Fruit fly (Drosophila melanogaster) ovary, adult (tissue): ENCODE measurements around the gene ImpE3.
"Not testable (repeated sequence)": the region's sequence is repeated elsewhere in the genome, so short reads cannot be mapped to it uniquely, and the experiment has no call there.

Experiments used
- CG17801 ChIP-seq: fragments of 200-800 bp; optimal IDR thresholded peaks from 2 replicates; lab custom pipeline; 2019; ENCODE audit warnings: missing biosample characterization, mild to moderate bottlenecking, missing genetic modification characterization, moderate library complexity; ENCODE audit not compliant: partially characterized antibody

The ImpE3 gene

DNA sequence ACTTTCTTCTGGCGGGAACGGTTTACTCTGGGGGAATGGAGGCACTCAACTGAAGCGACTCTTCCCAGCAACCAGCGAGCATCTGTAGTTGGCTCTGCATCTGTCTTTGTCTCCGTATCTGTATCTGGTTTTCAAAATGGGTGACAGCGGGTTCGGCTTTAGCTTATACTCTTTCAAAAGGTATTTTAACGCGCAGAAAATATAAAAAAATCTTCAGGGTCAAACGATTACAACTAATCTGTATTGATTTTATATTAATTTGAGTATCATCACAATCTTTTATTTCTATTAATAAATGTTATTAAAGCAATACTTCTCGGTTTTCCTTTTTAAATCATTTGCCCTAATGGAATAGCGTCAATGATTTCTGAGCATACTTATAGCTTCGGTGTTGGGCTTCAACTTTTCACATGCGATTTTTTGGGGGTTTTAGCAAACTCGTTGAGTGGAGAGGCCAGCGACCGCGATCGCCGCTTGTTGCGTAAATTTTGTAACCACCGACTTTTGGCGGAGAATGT, at the start of gene ImpE3:
ImpE3 (minus strand) TSS at position 51 of the 518 bp plus-strand sequence.
- TF ChIP-seq CG17801 (GFP tag; lab: Kevin White, UChicago), result no peak

- no peak for TF ChIP-seq CG17801 (GFP tag; lab: Kevin White, UChicago)
These were observed 43.3 kb upstream of the ImpE3 start for dm6 chr3R:8072635-8073034.

- no peak for TF ChIP-seq CG17801 (GFP tag; lab: Kevin White, UChicago)
These were observed 29.6 kb upstream of the ImpE3 start, which contains the start of gene mAChR-B for dm6 chr3R:8058984-8059383. mAChR-B (plus strand) TSS chr3R:8059284.

DNA sequence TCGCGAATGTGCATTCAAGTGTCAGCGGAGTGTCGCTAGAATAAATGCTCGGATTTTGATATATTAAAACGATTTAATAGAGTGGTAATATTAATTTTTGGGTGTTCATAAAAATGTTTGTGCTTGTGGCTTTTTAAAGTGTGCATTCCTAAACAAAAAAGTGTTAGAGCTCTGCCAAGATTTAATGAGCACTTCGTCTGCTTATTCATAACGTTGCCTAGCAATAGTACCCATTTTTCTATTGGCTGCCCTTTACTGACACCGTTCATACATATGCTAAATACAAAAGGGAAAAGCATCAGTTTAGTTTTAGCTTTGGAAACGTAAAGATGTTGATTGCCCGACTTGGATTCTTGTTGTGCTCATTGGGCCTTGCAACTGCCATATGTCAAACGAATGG, 20.0 kb upstream of the ImpE3 start, which contains the start of gene CG43061:
CG43061 (plus strand) TSS at position 301 of the 400 bp plus-strand sequence.
- TF ChIP-seq CG17801 (GFP tag; lab: Kevin White, UChicago), result not testable (repeated sequence)

DNA sequence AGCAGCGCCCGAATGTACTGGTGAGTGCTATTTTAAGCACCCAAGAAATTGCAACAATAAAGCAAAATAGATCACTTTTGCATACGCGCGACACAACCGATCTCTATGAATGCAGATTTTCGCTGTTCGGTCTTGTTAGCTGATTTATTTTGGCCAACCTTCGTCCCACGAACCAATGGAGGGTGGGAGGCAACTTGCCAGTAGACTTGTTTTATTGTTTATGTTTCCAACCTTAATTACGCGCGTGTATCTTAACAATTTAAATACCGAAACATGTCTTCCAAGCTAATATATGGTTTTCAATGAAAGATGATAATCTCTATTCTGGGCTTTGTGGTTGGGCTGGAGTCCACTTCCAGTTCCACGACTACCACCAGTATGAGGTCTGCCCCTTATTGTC, 19.5 kb upstream of the ImpE3 start, which contains the start of gene CG43618:
CG43618 (plus strand) TSS at position 301 of the 400 bp plus-strand sequence.
- not testable (repeated sequence) for TF ChIP-seq CG17801 (GFP tag; lab: Kevin White, UChicago)

dm6 chr3R:8040843-8041242, 11.5 kb upstream of the ImpE3 start, which contains the start of gene CG43060:
CG43060 (plus strand) TSS chr3R:8041224.
- TF ChIP-seq CG17801 (GFP tag; lab: Kevin White, UChicago), result no peak

- no peak for TF ChIP-seq CG17801 (GFP tag; lab: Kevin White, UChicago)
These were observed 9.6 kb upstream of the ImpE3 start for dm6 chr3R:8038927-8039326.

DNA sequence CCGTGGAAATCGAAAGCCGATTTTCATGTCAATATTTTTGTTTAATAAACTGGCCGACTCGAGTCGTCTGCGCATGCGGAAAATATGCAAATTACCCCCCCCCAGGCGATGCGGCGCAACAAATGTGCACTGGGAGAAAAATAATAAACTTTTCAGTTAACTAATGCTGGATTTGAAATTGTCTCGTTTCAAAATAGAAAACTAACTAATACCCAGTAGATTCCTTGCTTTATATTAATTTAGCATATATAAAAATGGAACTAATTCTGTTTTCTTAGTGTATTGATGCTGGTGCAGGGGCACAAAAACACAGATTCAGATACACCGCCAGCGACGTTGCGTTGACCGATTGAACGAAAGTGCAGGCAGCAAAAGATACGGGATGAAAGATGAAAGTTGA, 8.6 kb upstream of the ImpE3 start:
- TF ChIP-seq CG17801 (GFP tag; lab: Kevin White, UChicago), result no peak

DNA sequence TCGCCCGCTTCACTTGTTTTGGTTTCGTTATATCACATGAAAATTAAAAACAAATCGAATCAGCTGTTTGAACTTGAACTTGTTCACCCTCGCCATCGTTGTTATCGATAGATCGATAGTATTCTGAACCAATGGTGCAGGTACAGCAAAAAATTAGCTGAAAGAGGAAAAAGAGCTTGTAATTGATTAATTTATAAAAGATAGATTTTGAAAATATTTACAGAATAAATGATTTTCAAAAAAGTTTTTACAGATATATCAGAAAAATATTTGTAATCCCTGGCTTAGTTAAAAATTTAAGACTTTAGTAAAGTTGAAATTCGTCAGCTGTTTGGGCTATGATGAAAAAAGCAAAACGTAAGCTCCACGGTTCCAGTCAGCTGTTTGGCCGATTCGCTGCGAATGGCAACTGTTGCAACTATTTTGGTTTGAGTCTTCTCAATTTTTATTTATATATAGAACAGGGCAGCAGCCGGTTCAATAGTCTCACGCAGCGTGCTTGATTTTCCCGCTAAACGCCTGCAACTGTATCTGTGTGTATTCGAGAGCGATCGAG, 3.7 kb upstream of the ImpE3 start, which contains the start of the genes CG11035 and unc-45:
CG11035 (minus strand) TSS at position 87 of the 556 bp plus-strand sequence.
unc-45 (plus strand) TSS at position 379 of the 556 bp plus-strand sequence.
- peak; percentile 32 for TF ChIP-seq CG17801 (GFP tag; lab: Kevin White, UChicago)

- peak; percentile 28 for TF ChIP-seq CG17801 (GFP tag; lab: Kevin White, UChicago)
These were observed 979 bp upstream of the ImpE3 start, which contains the start of the genes CG10903 and CG2747 for dm6 chr3R:8030151-8030899. CG10903 (plus strand) TSS chr3R:8030411. CG2747 (minus strand) TSS chr3R:8030790.

dm6 chr3R:8027203-8027688, 2.1 kb downstream of the ImpE3 start:
- peak; percentile 16 for TF ChIP-seq CG17801 (GFP tag; lab: Kevin White, UChicago)

- TF ChIP-seq CG17801 (GFP tag; lab: Kevin White, UChicago), result no peak
These were observed 2.8 kb downstream of the ImpE3 start for dm6 chr3R:8026515-8026914.

DNA sequence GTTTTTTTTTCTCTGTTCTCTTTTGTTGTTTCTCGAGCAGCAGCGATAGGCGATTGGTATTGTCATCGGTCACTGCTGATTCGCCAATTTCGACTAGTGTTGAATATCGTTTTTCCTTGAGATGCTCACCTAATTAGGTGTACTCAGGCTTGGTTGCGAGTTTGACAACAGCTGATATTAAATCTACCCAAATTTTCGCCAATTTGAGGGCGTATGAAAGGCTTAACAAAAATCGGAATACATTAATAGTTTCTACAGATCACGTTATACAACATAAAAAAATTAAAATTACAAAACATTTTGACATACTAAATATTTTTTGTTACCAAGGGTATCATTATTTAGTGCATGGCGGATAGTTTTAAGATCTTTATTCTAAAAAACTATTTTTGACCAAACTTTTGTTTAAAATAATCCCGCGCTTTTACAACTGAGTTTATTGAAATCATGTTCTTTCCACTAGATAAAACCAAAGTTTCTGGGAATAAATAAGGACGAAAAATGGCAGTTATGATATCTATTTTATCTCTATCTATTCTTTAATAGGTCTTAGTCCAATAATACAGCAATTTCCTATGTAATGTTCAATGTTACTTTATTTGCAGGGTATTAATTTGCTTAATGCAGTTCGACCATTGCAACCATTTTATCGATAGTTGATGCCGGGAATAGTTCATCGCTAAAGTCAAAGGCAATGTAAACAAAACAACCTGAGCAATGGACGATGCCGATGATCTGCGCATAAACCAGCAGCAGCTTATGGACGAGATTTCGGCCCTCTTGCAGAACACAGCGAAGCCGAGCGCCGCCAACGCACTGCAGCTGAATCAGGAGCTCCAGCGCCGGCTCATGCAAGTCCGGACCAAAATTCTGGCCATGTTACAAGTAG, 16.0 kb downstream of the ImpE3 start, which contains the start of the genes CG10435 and Pbp95:
CG10435 (minus strand) TSS at position 81 of the 889 bp plus-strand sequence.
Pbp95 (plus strand) TSS at position 671 of the 889 bp plus-strand sequence.
- TF ChIP-seq CG17801 (GFP tag; lab: Kevin White, UChicago), result peak; percentile 66

DNA sequence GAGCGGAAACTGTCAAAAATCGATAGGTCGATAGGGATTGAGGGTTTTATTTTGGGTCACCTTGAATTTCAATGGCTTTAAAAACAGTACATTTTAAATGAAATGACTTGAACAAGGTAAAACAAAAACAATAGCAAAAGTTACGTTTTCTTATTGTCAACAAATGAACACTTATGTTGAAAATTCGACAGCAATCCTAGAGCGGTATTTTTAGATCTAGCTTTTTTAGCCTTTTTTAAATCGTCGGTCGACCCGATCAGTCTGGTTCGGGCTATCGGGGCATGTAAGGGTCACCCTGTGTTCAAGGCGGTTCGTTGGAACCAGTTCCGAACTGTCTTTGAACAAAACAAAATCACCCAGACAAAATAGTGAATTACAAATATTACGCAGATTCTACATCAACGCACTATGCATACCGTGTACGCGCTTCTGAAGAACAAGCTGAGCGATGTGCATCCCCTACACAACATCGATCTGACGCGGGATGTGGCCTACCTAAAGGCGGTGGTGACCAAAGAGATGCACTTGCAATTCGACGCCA, 20.2 kb downstream of the ImpE3 start, which contains the start of the genes CG11052 and CG3223:
CG11052 (minus strand) TSS at position 218 of the 541 bp plus-strand sequence.
CG3223 (plus strand) TSS at position 321 of the 541 bp plus-strand sequence.
- peak; percentile 26 for TF ChIP-seq CG17801 (GFP tag; lab: Kevin White, UChicago)
